Worm (Caenorhabditis elegans): ENCODE measurements around the gene clec-64.

- no peak for TF ChIP-seq fkh-8 (tag; optimal IDR thresholded peaks at IDR 0.05)
- TF ChIP-seq tlp-1 (tag; optimal IDR thresholded peaks at IDR 0.05), result no peak
- TF ChIP-seq lin-39 (tag; optimal IDR thresholded peaks at IDR 0.05), result no peak
- no peak for TF ChIP-seq sptf-1 (tag; optimal IDR thresholded peaks at IDR 0.05)
- no peak for TF ChIP-seq snu-23 (GFP tag; optimal IDR thresholded peaks at IDR 0.05)
Measured at ce11 chrII:12930138-12930537, 32.1 kb downstream of the clec-64 start.

Data from whole organism, L1 larva.